Worm (Caenorhabditis elegans): Measurements from ENCODE around the gene Y67D2.5.
A peak's percentile ranks its signal among the peaks of the same experiment; 100 is the strongest.

Y67D2.5 gene

ce11 chrIII:1554347-1554746 is 14.3 kb upstream of the Y67D2.5 start, which contains the start of gene ddx-35:
Gene ddx-35, minus strand, starts transcription at chrIII:1554447.
- TF ChIP-seq tlf-1 (GFP tag; optimal IDR thresholded peaks at IDR 0.05) (no peak), zfh-2 (GFP tag; conservative IDR thresholded peaks at IDR 0.05) (0 out of 2 replicates have a peak, but pooled peaks have one; percentile 22), cebp-2 (GFP tag; IDR thresholded peaks at IDR 0.05) (no peak), mxl-1 (tag; optimal IDR thresholded peaks at IDR 0.05) (no peak), nhr-27 (tag; optimal IDR thresholded peaks at IDR 0.05) (no peak)

DNA sequence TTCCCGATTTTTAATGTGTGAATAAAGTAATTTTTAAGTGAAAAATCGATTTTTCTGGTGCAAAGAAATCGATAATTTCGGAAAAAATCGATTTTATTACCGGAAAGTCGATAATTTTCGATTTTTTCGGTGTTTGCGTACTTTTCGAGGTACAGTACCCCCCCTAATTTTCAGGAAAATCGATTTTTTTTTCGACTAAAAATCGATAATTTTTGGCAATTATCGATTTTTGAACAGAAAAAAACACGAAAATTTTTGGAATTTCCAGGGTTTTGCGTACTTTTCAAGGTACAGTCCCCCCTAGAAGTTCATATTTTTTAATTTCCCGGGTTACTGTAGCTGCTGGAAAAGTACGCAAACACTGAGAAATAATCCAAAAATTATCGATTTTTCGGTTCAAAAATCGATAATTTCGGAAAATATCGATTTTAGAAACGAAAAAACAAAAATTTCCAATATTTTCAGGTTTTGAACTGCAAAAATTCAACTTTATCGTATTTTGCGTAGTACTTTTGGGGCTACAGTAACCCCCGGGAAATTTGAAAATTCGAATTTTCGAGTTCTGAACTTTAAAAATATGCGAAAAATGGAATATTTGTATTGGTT is 3.5 kb upstream of the Y67D2.5 start:
- no peak for TF ChIP-seq ceh-91 (GFP tag; IDR thresholded peaks at IDR 0.05)
- TF ChIP-seq Y53G8AR.9 (GFP tag; conservative IDR thresholded peaks at IDR 0.05): no peak
- no peak for TF ChIP-seq T07F8.4 (tag; optimal IDR thresholded peaks at IDR 0.05)
- TF ChIP-seq B0035.1 (tag; optimal IDR thresholded peaks at IDR 0.05): no peak
- TF ChIP-seq hrde-1 (tag; optimal IDR thresholded peaks at IDR 0.05; ENCODE audit: borderline replicate concordance): no peak
- no peak for TF ChIP-seq efl-1 (GFP tag; optimal IDR thresholded peaks at IDR 0.05)
- TF ChIP-seq cebp-2 (GFP tag; IDR thresholded peaks at IDR 0.05): no peak
- TF ChIP-seq athp-1 (tag; optimal IDR thresholded peaks at IDR 0.05): no peak
- TF ChIP-seq Y67H2A.10 (GFP tag; conservative IDR thresholded peaks at IDR 0.05): no peak
- no peak for TF ChIP-seq ama-1 (optimal IDR thresholded peaks at IDR 0.05)
- TF ChIP-seq ama-1 (GFP tag; optimal IDR thresholded peaks at IDR 0.05): no peak
- TF ChIP-seq attf-6 (GFP tag; IDR thresholded peaks at IDR 0.05): no peak
- no peak for TF ChIP-seq ztf-22 (GFP tag; optimal IDR thresholded peaks at IDR 0.05)
- TF ChIP-seq tbx-9 (tag; optimal IDR thresholded peaks at IDR 0.05; ENCODE audit: borderline replicate concordance): no peak
- no peak for TF ChIP-seq chd-7 (tag; optimal IDR thresholded peaks at IDR 0.05)
- no peak for TF ChIP-seq lin-35 (GFP tag; optimal IDR thresholded peaks at IDR 0.05)
- no peak for TF ChIP-seq ztf-6 (GFP tag; IDR thresholded peaks at IDR 0.05)
- no peak for TF ChIP-seq dpff-1 (tag; optimal IDR thresholded peaks at IDR 0.05)
- no peak for TF ChIP-seq F23B12.7 (tag; optimal IDR thresholded peaks at IDR 0.05; ENCODE audit: insufficient read depth)
- no peak for TF ChIP-seq lin-54 (GFP tag; optimal IDR thresholded peaks at IDR 0.05)
- no peak for TF ChIP-seq F37B4.10 (GFP tag; IDR thresholded peaks at IDR 0.05)

ce11 chrIII:1539366-1539765 is 678 bp downstream of the Y67D2.5 start:
- TF ChIP-seq zim-3 (tag; optimal IDR thresholded peaks at IDR 0.05) (no peak), ztf-22 (GFP tag; optimal IDR thresholded peaks at IDR 0.05) (no peak), F39B2.1 (GFP tag; IDR thresholded peaks at IDR 0.05) (no peak)

ce11 chrIII:1534431-1534830 is 5.6 kb downstream of the Y67D2.5 start:
- TF ChIP-seq B0336.3 (GFP tag; IDR thresholded peaks at IDR 0.05) (no peak), lsl-1 (GFP tag; optimal IDR thresholded peaks at IDR 0.05) (peak; percentile 61), C06A6.2 (GFP tag; conservative IDR thresholded peaks at IDR 0.05) (no peak), nfya-1 (tag; optimal IDR thresholded peaks at IDR 0.05; ENCODE audit: borderline replicate concordance, insufficient read depth) (no peak), dpl-1 (GFP tag; optimal IDR thresholded peaks at IDR 0.05) (peak; percentile 16), madf-10 (tag; optimal IDR thresholded peaks at IDR 0.05) (no peak), bed-1 (GFP tag; IDR thresholded peaks at IDR 0.05) (no peak), ekl-4 (GFP tag; IDR thresholded peaks at IDR 0.05) (no peak), efl-1 (GFP tag; optimal IDR thresholded peaks at IDR 0.05) (peak; percentile 50), F39B2.1 (GFP tag; IDR thresholded peaks at IDR 0.05) (no peak), lin-54 (GFP tag; optimal IDR thresholded peaks at IDR 0.05) (peak; percentile 95), unc-130 (GFP tag; optimal IDR thresholded peaks at IDR 0.05) (no peak), pha-4 (tag; optimal IDR thresholded peaks at IDR 0.05) (no peak), fkh-3 (tag; optimal IDR thresholded peaks at IDR 0.05) (no peak), nhr-80 (tag; optimal IDR thresholded peaks at IDR 0.05) (no peak), nfyb-1 (GFP tag; IDR thresholded peaks at IDR 0.05) (no peak), hlh-12 (tag; optimal IDR thresholded peaks at IDR 0.05) (no peak), C17E4.6 (GFP tag; IDR thresholded peaks at IDR 0.05) (no peak), tbp1 (GFP tag; optimal IDR thresholded peaks at IDR 0.05) (peak; percentile 2), mcd-1 (GFP tag; IDR thresholded peaks at IDR 0.05) (peak; percentile 87), egl-44 (GFP tag; IDR thresholded peaks at IDR 0.05) (no peak), zim-3 (tag; optimal IDR thresholded peaks at IDR 0.05) (no peak)

Data from whole organism, young adult.